Fruit fly (Drosophila melanogaster) whole organism, pupa: ENCODE measurements around the gene CG10029.

Source experiments
- CG10348 ChIP-seq: fragments of 200-800 bp; sonication (Bioruptor generic); IDR thresholded peaks from 2 replicates; pipeline ENCODE4 v1.3.6; 2022; ENCODE audit warnings: missing biosample characterization, missing genetic modification characterization
- CG12605 ChIP-seq: fragments of 200-800 bp; sonication (Bioruptor generic); IDR thresholded peaks from 2 replicates; pipeline ENCODE4 v1.3.6; 2022; ENCODE audit warnings: missing biosample characterization, missing genetic modification characterization
- CG13204 ChIP-seq: fragments of 200-800 bp; sonication (Bioruptor generic); optimal IDR thresholded peaks from 2 replicates; lab custom pipeline; 2018; ENCODE audit warnings: missing biosample characterization, mild to moderate bottlenecking, missing genetic modification characterization, moderate library complexity
- CG14655 ChIP-seq: fragments of 200-800 bp; sonication (Bioruptor generic); optimal IDR thresholded peaks from 3 replicates; lab custom pipeline; 2017; ENCODE audit warnings: mild to moderate bottlenecking, missing biosample characterization, missing genetic modification reagents, missing genetic modification characterization
- CG15710 ChIP-seq: fragments of 200-800 bp; sonication (Bioruptor generic); optimal IDR thresholded peaks from 2 replicates; lab custom pipeline; 2018; ENCODE audit warnings: missing biosample characterization, mild to moderate bottlenecking, missing genetic modification characterization, moderate library complexity
- CG17806 ChIP-seq: fragments of 200-800 bp; sonication (Bioruptor generic); optimal IDR thresholded peaks from 2 replicates; lab custom pipeline; 2018; ENCODE audit warnings: missing biosample characterization, mild to moderate bottlenecking, missing genetic modification characterization, moderate library complexity
- CG32121 ChIP-seq: fragments of 200-800 bp; sonication (Bioruptor generic); IDR thresholded peaks from 2 replicates; pipeline ENCODE4 v1.3.6; 2022; ENCODE audit warnings: missing biosample characterization, missing genetic modification characterization
- CG34367 ChIP-seq: fragments of 200-800 bp; sonication (Bioruptor generic); optimal IDR thresholded peaks from 2 replicates; lab custom pipeline; 2018; ENCODE audit warnings: missing biosample characterization, mild to moderate bottlenecking, missing genetic modification characterization
- CG4496 ChIP-seq: fragments of 200-800 bp; sonication (Bioruptor generic); IDR thresholded peaks from 3 replicates; pipeline ENCODE4 v1.3.6; 2022; ENCODE audit warnings: missing biosample characterization, missing genetic modification characterization
- CG8159 ChIP-seq: fragments of 200-800 bp; sonication (Bioruptor generic); optimal IDR thresholded peaks from 3 replicates; lab custom pipeline; 2018; ENCODE audit warnings: missing biosample characterization, mild to moderate bottlenecking, missing genetic modification characterization, moderate library complexity
- CG8301 ChIP-seq: fragments of 200-800 bp; sonication (Bioruptor generic); optimal IDR thresholded peaks from 2 replicates; lab custom pipeline; 2018; ENCODE audit warnings: missing biosample characterization, mild to moderate bottlenecking, missing genetic modification characterization
- CG9948 ChIP-seq: fragments of 200-800 bp; sonication (Bioruptor generic); optimal IDR thresholded peaks from 2 replicates; lab custom pipeline; 2018; ENCODE audit warnings: missing biosample characterization, mild to moderate bottlenecking, missing genetic modification characterization, moderate library complexity
- D1 ChIP-seq: fragments of 200-800 bp; sonication (Bioruptor generic); optimal IDR thresholded peaks from 2 replicates; lab custom pipeline; 2018; ENCODE audit warnings: missing biosample characterization, mild to moderate bottlenecking, missing genetic modification characterization, moderate library complexity
- EcR ChIP-seq: fragments of 200-800 bp; sonication (Bioruptor generic); optimal IDR thresholded peaks from 3 replicates; lab custom pipeline; 2019; ENCODE audit warnings: missing biosample characterization, missing genetic modification characterization, mild to moderate bottlenecking, moderate library complexity, missing genetic modification reagents
- Ets98B ChIP-seq: fragments of 200-800 bp; sonication (Bioruptor generic); IDR thresholded peaks from 2 replicates; pipeline ENCODE4 v1.3.6; 2022; ENCODE audit warnings: missing biosample characterization, missing genetic modification characterization
- Pif1A ChIP-seq: fragments of 200-800 bp; sonication (Bioruptor generic); optimal IDR thresholded peaks from 3 replicates; lab custom pipeline; 2016; ENCODE audit warnings: missing biosample characterization, missing genetic modification characterization
- Pif1B ChIP-seq: fragments of 200-800 bp; sonication (Bioruptor generic); optimal IDR thresholded peaks from 3 replicates; lab custom pipeline; 2016; ENCODE audit warnings: missing biosample characterization, missing genetic modification characterization
- Snoo ChIP-seq: fragments of 200-800 bp; sonication (Bioruptor generic); optimal IDR thresholded peaks from 3 replicates; lab custom pipeline; 2017; ENCODE audit warnings: missing biosample characterization, mild to moderate bottlenecking, missing genetic modification characterization, inconsistent platforms
- fd96Ca ChIP-seq: fragments of 200-800 bp; sonication (Bioruptor generic); IDR thresholded peaks from 3 replicates; pipeline ENCODE4 v1.3.6; 2022; ENCODE audit warnings: missing biosample characterization, missing genetic modification characterization
- gl ChIP-seq: fragments of 200-800 bp; sonication (Bioruptor generic); optimal IDR thresholded peaks from 2 replicates; lab custom pipeline; 2018; ENCODE audit warnings: missing biosample characterization, mild to moderate bottlenecking, missing genetic modification characterization
- rn ChIP-seq: fragments of 200-800 bp; sonication (Bioruptor generic); IDR thresholded peaks from 2 replicates; pipeline ENCODE4 v1.3.6; 2022; ENCODE audit warnings: missing biosample characterization, missing genetic modification characterization

Gene CG10029

dm6 chr3R:7346445-7346844 is 29.4 kb upstream of the CG10029 start, which contains the start of gene nxf4:
Gene nxf4, plus strand, starts transcription at chr3R:7346730.
- TF ChIP-seq CG15710 (no peak), CG14655 (no peak), CG32121 (GFP tag; lab: Robert Waterston, UW) (no peak), D1 (tag; lab: Kevin White, UChicago) (no peak), CG8159 (no peak), Ets98B (no peak), CG17806 (tag; lab: Kevin White, UChicago) (no peak), fd96Ca (GFP tag; lab: Robert Waterston, UW) (no peak), CG9948 (tag; lab: Kevin White, UChicago) (no peak)
- TF ChIP-seq, all 21 proteins: peak for 0

- TF ChIP-seq rn (GFP tag; lab: Robert Waterston, UW) (no peak), CG17806 (tag; lab: Kevin White, UChicago) (no peak), D1 (tag; lab: Kevin White, UChicago) (no peak), CG4496 (GFP tag; lab: Robert Waterston, UW) (no peak), Ets98B (no peak), CG13204 (GFP tag; lab: Kevin White, UChicago) (no peak), CG32121 (GFP tag; lab: Robert Waterston, UW) (no peak), CG15710 (no peak), Pif1A (no peak), CG9948 (tag; lab: Kevin White, UChicago) (no peak), CG10348 (GFP tag; lab: Robert Waterston, UW) (no peak), Pif1B (no peak), CG34367 (tag; lab: Kevin White, UChicago) (no peak), EcR (GFP tag; lab: Kevin White, UChicago) (no peak)
These were observed 27.8 kb upstream of the CG10029 start, which contains the start of gene CG31496 for dm6 chr3R:7344769-7345168. Gene CG31496, plus strand, starts transcription at chr3R:7345069.

- TF ChIP-seq Snoo (tag; lab: Kevin White, UChicago) (peak; percentile 4), CG17806 (tag; lab: Kevin White, UChicago) (peak; percentile 54), EcR (GFP tag; lab: Kevin White, UChicago) (no peak), CG8159 (peak; percentile 68), D1 (tag; lab: Kevin White, UChicago) (no peak), CG12605 (GFP tag; lab: Robert Waterston, UW) (no peak), CG10348 (GFP tag; lab: Robert Waterston, UW) (no peak), CG15710 (peak; percentile 58), CG8301 (tag; lab: Kevin White, UChicago) (peak; percentile 3), Pif1A (peak; percentile 16), gl (no peak), rn (GFP tag; lab: Robert Waterston, UW) (no peak), CG9948 (tag; lab: Kevin White, UChicago) (peak; percentile 54), CG4496 (GFP tag; lab: Robert Waterston, UW) (no peak), Ets98B (no peak), CG32121 (GFP tag; lab: Robert Waterston, UW) (no peak), fd96Ca (GFP tag; lab: Robert Waterston, UW) (no peak), CG14655 (peak; percentile 43), CG34367 (tag; lab: Kevin White, UChicago) (peak; percentile 17), CG13204 (GFP tag; lab: Kevin White, UChicago) (no peak), Pif1B (peak; percentile 40)
- TF ChIP-seq, all 21 proteins: peak for 10
These were observed 19.4 kb upstream of the CG10029 start for dm6 chr3R:7336454-7336853.

dm6 chr3R:7334613-7335012 is 17.6 kb upstream of the CG10029 start:
- TF ChIP-seq CG8159: no peak
- TF ChIP-seq CG9948 (tag; lab: Kevin White, UChicago): no peak
- TF ChIP-seq rn (GFP tag; lab: Robert Waterston, UW): no peak
- TF ChIP-seq EcR (GFP tag; lab: Kevin White, UChicago): no peak
- TF ChIP-seq CG17806 (tag; lab: Kevin White, UChicago): no peak
- no peak for TF ChIP-seq D1 (tag; lab: Kevin White, UChicago)
- TF ChIP-seq CG14655: no peak
- no peak for TF ChIP-seq Ets98B
- no peak for TF ChIP-seq gl
- no peak for TF ChIP-seq CG8301 (tag; lab: Kevin White, UChicago)
- no peak for TF ChIP-seq CG15710

- peak; percentile 58; the same call in 2 of the 3 replicates for TF ChIP-seq fd96Ca (GFP tag; lab: Robert Waterston, UW)
- TF ChIP-seq rn (GFP tag; lab: Robert Waterston, UW): no peak
- peak; percentile 68 for TF ChIP-seq Ets98B
- no peak for TF ChIP-seq CG34367 (tag; lab: Kevin White, UChicago)
- TF ChIP-seq CG15710: no peak
- TF ChIP-seq CG4496 (GFP tag; lab: Robert Waterston, UW): peak; percentile 44; the same call in 1 of the 3 replicates
- TF ChIP-seq CG8159: no peak
- TF ChIP-seq CG32121 (GFP tag; lab: Robert Waterston, UW): peak; percentile 72
- peak; percentile 61 for TF ChIP-seq CG14655
- TF ChIP-seq Pif1A: peak; percentile 10
- no peak for TF ChIP-seq CG9948 (tag; lab: Kevin White, UChicago)
- TF ChIP-seq CG8301 (tag; lab: Kevin White, UChicago): peak; percentile 63
These were observed 13.7 kb upstream of the CG10029 start for dm6 chr3R:7330695-7331094.

- TF ChIP-seq CG32121 (GFP tag; lab: Robert Waterston, UW) (no peak), CG8301 (tag; lab: Kevin White, UChicago) (peak; percentile 48), CG15710 (peak; percentile 37), CG34367 (tag; lab: Kevin White, UChicago) (peak; percentile 18), rn (GFP tag; lab: Robert Waterston, UW) (no peak), D1 (tag; lab: Kevin White, UChicago) (peak; percentile 14), CG8159 (peak; percentile 50), CG9948 (tag; lab: Kevin White, UChicago) (peak; percentile 41), Snoo (tag; lab: Kevin White, UChicago) (peak; percentile 24), CG10348 (GFP tag; lab: Robert Waterston, UW) (no peak), CG14655 (peak; percentile 69)
These were observed 9.2 kb upstream of the CG10029 start for dm6 chr3R:7326200-7326599.
